Worm (Caenorhabditis elegans) whole organism, L3 larva: ENCODE results near the gene D1086.19.

Experiments used
- R02D3.7 ChIP-seq: fragments of 150-350 bp; optimal IDR thresholded peaks from 2 replicates; lab custom pipeline; 2014; ENCODE audit warnings: missing biosample characterization, missing genetic modification characterization
- ZK546.5 ChIP-seq: sonication (generic microtip); optimal IDR thresholded peaks from 2 replicates; lab custom pipeline; 2017; ENCODE audit warnings: missing biosample characterization, missing genetic modification characterization
- aly-2 ChIP-seq: fragments of 150-350 bp; optimal IDR thresholded peaks from 2 replicates; lab custom pipeline; 2014; ENCODE audit warnings: missing biosample characterization, missing genetic modification characterization
- ama-1 ChIP-seq: fragments of 150-350 bp; optimal IDR thresholded peaks from 2 replicates; lab custom pipeline; 2018
- ceh-16 ChIP-seq: sonication (generic microtip); optimal IDR thresholded peaks from 2 replicates; lab custom pipeline; 2017; ENCODE audit warnings: missing biosample characterization, missing genetic modification characterization
- ceh-28 ChIP-seq: fragments of 150-350 bp; optimal IDR thresholded peaks from 2 replicates; lab custom pipeline; 2014; ENCODE audit warnings: missing biosample characterization, missing genetic modification reagents, missing genetic modification characterization
- ceh-9 ChIP-seq: sonication (generic microtip); optimal IDR thresholded peaks from 2 replicates; lab custom pipeline; 2018; ENCODE audit warnings: missing biosample characterization, missing genetic modification characterization
- daf-12 ChIP-seq: fragments of 150-350 bp; optimal IDR thresholded peaks from 2 replicates; lab custom pipeline; 2014; ENCODE audit warnings: missing biosample characterization, missing genetic modification reagents, missing genetic modification characterization
- egl-27 ChIP-seq: sonication (generic microtip); optimal IDR thresholded peaks from 4 replicates; lab custom pipeline; 2017; ENCODE audit warnings: missing biosample characterization, missing genetic modification reagents, missing genetic modification characterization
- egl-5 ChIP-seq: fragments of 150-350 bp; optimal IDR thresholded peaks from 2 replicates; lab custom pipeline; 2017; ENCODE audit warnings: missing biosample characterization, missing genetic modification reagents, missing genetic modification characterization, inconsistent platforms
- elt-2 ChIP-seq: sonication (generic microtip); optimal IDR thresholded peaks from 2 replicates; lab custom pipeline; 2016; ENCODE audit warnings: missing genetic modification reagents, mild to moderate bottlenecking, missing genetic modification characterization, missing compliant biosample characterization
- elt-3 ChIP-seq, 3 experiments: fragments of 150-350 bp in 1 of 3; sonication (generic microtip) in 2 of 3; optimal IDR thresholded peaks; 2 replicates in 2 of 3; 4 replicates in 1 of 3; lab custom pipeline; 2014 to 2017; ENCODE audit warnings: missing biosample characterization in 3 of 3, missing genetic modification characterization in 3 of 3
- eor-1 ChIP-seq, 2 experiments: fragments of 150-350 bp; optimal IDR thresholded peaks; 2 replicates each; lab custom pipeline; 2014 to 2018; ENCODE audit warnings: missing biosample characterization in 2 of 2, missing genetic modification characterization in 2 of 2
- fkh-10 ChIP-seq: sonication (generic microtip); optimal IDR thresholded peaks from 2 replicates; lab custom pipeline; 2017; ENCODE audit warnings: missing biosample characterization, missing genetic modification reagents, missing genetic modification characterization
- fkh-2 ChIP-seq: fragments of 150-350 bp; optimal IDR thresholded peaks from 2 replicates; lab custom pipeline; 2014; ENCODE audit warnings: missing biosample characterization, missing genetic modification reagents, missing genetic modification characterization
- hmg-11 ChIP-seq: sonication (generic microtip); optimal IDR thresholded peaks from 2 replicates; lab custom pipeline; 2016; ENCODE audit warnings: missing genetic modification characterization, missing compliant biosample characterization
- lin-15B ChIP-seq: fragments of 150-350 bp; optimal IDR thresholded peaks from 2 replicates; lab custom pipeline; 2014; ENCODE audit warnings: missing biosample characterization, missing genetic modification characterization
- lin-39 ChIP-seq: fragments of 150-350 bp; optimal IDR thresholded peaks from 2 replicates; lab custom pipeline; 2018; ENCODE audit warnings: missing biosample characterization, missing genetic modification reagents, missing genetic modification characterization
- lsy-12 ChIP-seq: sonication (generic microtip); optimal IDR thresholded peaks from 2 replicates; lab custom pipeline; 2016; ENCODE audit warnings: mild to moderate bottlenecking, missing genetic modification characterization, missing compliant biosample characterization
- mdl-1 ChIP-seq: fragments of 150-350 bp; optimal IDR thresholded peaks from 2 replicates; lab custom pipeline; 2014; ENCODE audit warnings: missing biosample characterization, missing genetic modification characterization
- nfya-1 ChIP-seq: sonication (generic microtip); optimal IDR thresholded peaks from 2 replicates; lab custom pipeline; 2017; ENCODE audit warnings: missing genetic modification characterization, mild to moderate bottlenecking, missing compliant biosample characterization, antibody characterized with exemption, moderate library complexity; ENCODE audit not compliant: insufficient read depth
- nhr-11 ChIP-seq: fragments of 150-350 bp; optimal IDR thresholded peaks from 2 replicates; lab custom pipeline; 2014; ENCODE audit warnings: missing biosample characterization, missing genetic modification characterization
- nhr-12 ChIP-seq: fragments of 150-350 bp; optimal IDR thresholded peaks from 2 replicates; lab custom pipeline; 2014; ENCODE audit warnings: missing biosample characterization, missing genetic modification characterization
- nhr-237 ChIP-seq: fragments of 150-350 bp; optimal IDR thresholded peaks from 2 replicates; lab custom pipeline; 2014; ENCODE audit warnings: missing biosample characterization, missing genetic modification characterization
- nhr-25 ChIP-seq: sonication (generic microtip); optimal IDR thresholded peaks from 2 replicates; lab custom pipeline; 2017; ENCODE audit warnings: missing biosample characterization, missing genetic modification characterization
- nhr-43 ChIP-seq: sonication (generic microtip); optimal IDR thresholded peaks from 2 replicates; lab custom pipeline; 2016; ENCODE audit warnings: mild to moderate bottlenecking, missing genetic modification characterization, missing compliant biosample characterization; ENCODE audit not compliant: poor library complexity, severe bottlenecking
- nhr-67 ChIP-seq: fragments of 150-350 bp; optimal IDR thresholded peaks from 2 replicates; lab custom pipeline; 2014; ENCODE audit warnings: missing biosample characterization, missing genetic modification characterization
- nhr-77 ChIP-seq: fragments of 150-350 bp; optimal IDR thresholded peaks from 2 replicates; lab custom pipeline; 2014; ENCODE audit warnings: missing biosample characterization, missing genetic modification characterization
- pha-4 ChIP-seq: fragments of 150-350 bp; optimal IDR thresholded peaks from 2 replicates; lab custom pipeline; 2014; ENCODE audit warnings: missing biosample characterization, missing genetic modification reagents, missing genetic modification characterization
- pqm-1 ChIP-seq: fragments of 150-350 bp; optimal IDR thresholded peaks from 2 replicates; lab custom pipeline; 2017; ENCODE audit warnings: missing biosample characterization, missing genetic modification characterization, inconsistent platforms
- sea-2 ChIP-seq: fragments of 150-350 bp; sonication (generic microtip); optimal IDR thresholded peaks from 4 replicates; lab custom pipeline; 2014; ENCODE audit warnings: missing biosample characterization, missing genetic modification reagents, missing genetic modification characterization
- snpc-4 ChIP-seq: fragments of 150-350 bp; optimal IDR thresholded peaks from 2 replicates; lab custom pipeline; 2014; ENCODE audit warnings: missing biosample characterization, missing genetic modification characterization
- tbx-2 ChIP-seq: sonication (generic microtip); optimal IDR thresholded peaks from 2 replicates; lab custom pipeline; 2016; ENCODE audit warnings: mild to moderate bottlenecking, missing genetic modification characterization, missing compliant biosample characterization
- unc-62 ChIP-seq: fragments of 150-350 bp; sonication (generic microtip); optimal IDR thresholded peaks from 4 replicates; lab custom pipeline; 2014; ENCODE audit warnings: missing biosample characterization, missing genetic modification reagents, missing genetic modification characterization
- ztf-4 ChIP-seq: fragments of 150-350 bp; optimal IDR thresholded peaks from 2 replicates; lab custom pipeline; 2014; ENCODE audit warnings: missing biosample characterization, missing genetic modification characterization

D1086.19 gene

DNA sequence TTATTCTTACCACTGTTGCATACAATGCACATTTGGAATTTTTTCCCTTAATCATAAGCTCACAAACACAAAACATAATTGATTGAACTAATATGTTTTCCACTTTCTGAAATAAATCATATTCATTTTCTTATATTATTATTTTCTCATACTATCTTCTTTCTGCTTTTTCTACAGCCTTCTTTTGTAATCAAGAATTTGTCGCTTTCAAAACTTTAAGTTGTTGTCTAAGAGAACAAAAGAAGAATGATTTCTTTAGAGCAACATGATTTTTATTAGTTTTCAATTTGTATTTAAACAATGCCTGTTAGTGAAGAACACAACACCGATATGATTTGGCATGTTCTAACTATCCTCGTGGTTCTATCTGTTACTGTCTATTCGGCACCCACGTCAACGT lies 4.2 kb upstream of the D1086.19 start, which contains the start of gene D1086.7:
D1086.7 (plus strand) TSS at position 301 of the 400 bp plus-strand sequence.
- TF ChIP-seq ceh-9 (tag; lab: Kevin White, UChicago) (no peak), ztf-4 (tag; lab: Kevin White, UChicago) (no peak), egl-27 (no peak), ama-1 (lab: Kevin White, UChicago) (no peak), pqm-1 (tag; lab: Kevin White, UChicago) (no peak), snpc-4 (tag; lab: Kevin White, UChicago) (no peak), nhr-43 (tag; lab: Kevin White, UChicago) (no peak), eor-1 (tag; optimal IDR thresholded peaks at IDR 0.05; lab: Kevin White, UChicago) (no peak), nhr-77 (no peak), elt-3 (tag; optimal IDR thresholded peaks at IDR 0.05; lab: Kevin White, UChicago) (no peak), sea-2 (GFP tag; lab: Kevin White, UChicago) (no peak), aly-2 (no peak), mdl-1 (tag; lab: Kevin White, UChicago) (no peak), nhr-237 (tag; lab: Kevin White, UChicago) (no peak), elt-2 (no peak), hmg-11 (tag; lab: Kevin White, UChicago) (no peak), R02D3.7 (no peak)

DNA sequence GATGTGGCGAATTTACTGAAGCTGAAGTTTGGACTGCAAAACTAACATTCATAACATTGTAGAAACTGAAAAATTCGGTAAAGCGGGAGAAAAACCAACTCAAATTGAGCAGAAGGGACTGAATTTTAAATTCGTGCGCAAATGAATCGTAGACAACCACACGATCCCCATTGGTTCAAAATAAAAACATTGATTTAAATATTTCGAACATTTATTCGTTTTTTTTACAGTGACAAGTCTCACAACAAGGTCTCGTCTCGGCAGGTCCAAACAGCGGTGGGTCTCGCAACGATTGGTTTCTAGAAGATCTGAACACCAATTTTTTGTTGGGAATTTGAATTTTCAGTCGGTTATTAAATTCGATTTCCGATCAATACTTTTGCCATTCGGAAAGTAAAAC lies 2.6 kb upstream of the D1086.19 start, which contains the start of gene D1086.18:
D1086.18 (plus strand) TSS at position 301 of the 400 bp plus-strand sequence.
- no peak for TF ChIP-seq elt-3 (tag; optimal IDR thresholded peaks at IDR 0.05; lab: Kevin White, UChicago)
- no peak for TF ChIP-seq nfya-1 (tag; lab: Kevin White, UChicago)
- no peak for TF ChIP-seq daf-12
- TF ChIP-seq lin-39 (tag; lab: Kevin White, UChicago) = no peak
- no peak for TF ChIP-seq fkh-10 (GFP tag; lab: Kevin White, UChicago)
- TF ChIP-seq ztf-4 (tag; lab: Kevin White, UChicago) = no peak
- no peak for TF ChIP-seq nhr-67 (tag; lab: Kevin White, UChicago)
- TF ChIP-seq ceh-16 = no peak
- TF ChIP-seq unc-62 (GFP tag; lab: Kevin White, UChicago) = no peak
- TF ChIP-seq nhr-12 (tag; lab: Kevin White, UChicago) = no peak
- no peak for TF ChIP-seq nhr-11 (tag; lab: Kevin White, UChicago)
- TF ChIP-seq tbx-2 = no peak
- no peak for TF ChIP-seq egl-5 (tag; lab: Kevin White, UChicago)
- TF ChIP-seq eor-1 (tag; optimal IDR thresholded peaks at IDR 0.05; lab: Kevin White, UChicago) = no peak
- TF ChIP-seq lin-15B (tag; lab: Kevin White, UChicago) = no peak
- TF ChIP-seq snpc-4 (tag; lab: Kevin White, UChicago) = no peak

DNA sequence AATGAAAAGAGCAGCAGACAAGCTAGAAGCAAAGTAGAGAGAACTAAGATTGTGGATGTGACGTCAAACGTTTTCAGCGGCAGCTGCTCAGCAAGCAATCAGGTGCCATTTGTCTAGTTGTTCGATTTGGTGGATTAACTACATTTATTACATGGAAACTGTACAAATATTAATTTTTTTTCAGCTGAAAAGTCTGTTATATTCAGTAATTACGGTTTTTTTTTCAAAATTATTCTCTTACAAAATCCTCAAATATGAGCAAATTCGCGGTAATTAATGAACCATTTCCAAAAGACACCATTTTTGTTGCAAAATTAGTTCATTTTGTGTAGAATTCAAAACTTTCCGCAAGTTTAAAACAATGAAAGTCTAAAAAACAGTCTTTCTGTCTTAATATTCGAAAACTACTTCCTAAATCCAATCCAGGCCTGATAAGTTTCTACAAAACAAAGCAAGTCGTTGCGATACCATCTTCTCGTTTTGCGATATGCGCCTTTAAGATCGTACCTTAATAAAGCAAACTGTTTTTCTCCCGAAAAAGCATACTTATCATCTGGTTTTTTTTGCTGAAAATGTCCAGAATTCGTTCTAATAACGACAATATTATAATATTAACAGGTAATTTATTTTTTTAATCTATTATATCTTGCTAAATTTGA lies 2.3 kb downstream of the D1086.19 start, which contains the start of the genes D1086.5 and him-5:
D1086.5 (minus strand) TSS at position 51 of the 659 bp plus-strand sequence.
him-5 (plus strand) TSS at position 118 of the 659 bp plus-strand sequence.
- TF ChIP-seq pha-4 (no peak), ceh-28 (tag; lab: Kevin White, UChicago) (no peak), ZK546.5 (no peak), nfya-1 (tag; lab: Kevin White, UChicago) (no peak), nhr-77 (no peak), egl-5 (tag; lab: Kevin White, UChicago) (no peak), R02D3.7 (no peak), daf-12 (no peak), fkh-10 (GFP tag; lab: Kevin White, UChicago) (no peak), aly-2 (no peak), fkh-2 (tag; lab: Kevin White, UChicago) (no peak), lsy-12 (tag; lab: Kevin White, UChicago) (no peak)

DNA sequence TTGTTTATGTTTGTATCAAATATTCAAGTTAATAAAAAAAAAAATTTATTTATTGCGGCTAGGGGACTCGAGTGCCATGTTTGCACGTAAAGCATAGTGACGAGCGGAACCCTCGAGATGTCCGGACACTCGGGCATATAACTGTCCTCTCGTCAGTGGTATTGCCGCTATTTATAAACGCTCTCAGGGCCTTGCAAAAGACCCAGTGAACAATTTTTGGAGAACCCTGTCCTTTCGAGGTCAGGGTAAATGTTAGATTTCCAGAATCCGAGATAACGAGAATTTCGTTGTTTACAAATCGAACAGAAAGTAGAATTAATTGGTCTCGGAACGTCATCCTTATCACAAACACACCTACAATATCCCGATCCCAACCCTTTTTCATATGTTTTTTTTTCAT lies 4.3 kb downstream of the D1086.19 start, which contains the start of gene D1086.3:
D1086.3 (plus strand) TSS at position 390 of the 400 bp plus-strand sequence.
- no peak for TF ChIP-seq nhr-12 (tag; lab: Kevin White, UChicago)
- peak; percentile 12 for TF ChIP-seq elt-2
- TF ChIP-seq lin-15B (tag; lab: Kevin White, UChicago) = peak; percentile 8
- peak; percentile 90 for TF ChIP-seq ama-1 (lab: Kevin White, UChicago)
- TF ChIP-seq snpc-4 (tag; lab: Kevin White, UChicago) = peak; percentile 97
- TF ChIP-seq nhr-43 (tag; lab: Kevin White, UChicago) = peak; percentile 59
- TF ChIP-seq aly-2 = no peak
- TF ChIP-seq nfya-1 (tag; lab: Kevin White, UChicago) = peak; percentile 29
- no peak for TF ChIP-seq ceh-16
- peak; percentile 54 for TF ChIP-seq nhr-25 (tag; lab: Kevin White, UChicago)
- no peak for TF ChIP-seq sea-2 (GFP tag; lab: Kevin White, UChicago)
- no peak for TF ChIP-seq hmg-11 (tag; lab: Kevin White, UChicago)
- peak; percentile 20 for TF ChIP-seq R02D3.7
- peak; percentile 67 for TF ChIP-seq pqm-1 (tag; lab: Kevin White, UChicago)
